Worm (Caenorhabditis elegans): Measurements from ENCODE around the gene srlf-37.
A peak's percentile ranks its signal among the peaks of the same experiment; 100 is the strongest.

Gene srlf-37

DNA sequence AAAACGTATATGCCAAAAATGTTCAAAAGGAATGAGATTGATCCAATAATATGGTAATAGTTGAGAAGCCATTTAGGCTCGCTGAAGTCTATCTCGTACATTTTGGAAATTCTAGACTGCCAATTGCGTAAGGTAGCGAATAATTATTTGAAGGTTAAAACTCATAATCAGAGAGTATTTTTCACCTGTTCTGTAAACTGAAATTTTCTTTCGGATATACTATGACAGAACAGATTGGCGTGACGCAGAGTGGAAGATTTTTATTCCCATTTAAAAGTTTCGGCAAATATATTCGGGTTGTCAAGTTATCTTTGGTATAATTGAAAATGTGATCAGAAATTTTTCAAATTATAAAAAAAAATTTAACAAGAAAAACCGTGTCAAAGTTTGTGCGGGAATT lies 35.9 kb downstream of the srlf-37 start, which contains the start of gene sri-72:
sri-72 (minus strand) TSS at position 101 of the 400 bp plus-strand sequence.
- no peak for TF ChIP-seq fkh-10 (GFP tag; optimal IDR thresholded peaks at IDR 0.05)
- no peak for TF ChIP-seq rbr-2 (tag; optimal IDR thresholded peaks at IDR 0.05)
- no peak for TF ChIP-seq ZK337.2 (GFP tag; IDR thresholded peaks at IDR 0.05)
- TF ChIP-seq unc-39 (tag; optimal IDR thresholded peaks at IDR 0.05), result no peak
- no peak for TF ChIP-seq unc-130 (GFP tag; optimal IDR thresholded peaks at IDR 0.05)

DNA sequence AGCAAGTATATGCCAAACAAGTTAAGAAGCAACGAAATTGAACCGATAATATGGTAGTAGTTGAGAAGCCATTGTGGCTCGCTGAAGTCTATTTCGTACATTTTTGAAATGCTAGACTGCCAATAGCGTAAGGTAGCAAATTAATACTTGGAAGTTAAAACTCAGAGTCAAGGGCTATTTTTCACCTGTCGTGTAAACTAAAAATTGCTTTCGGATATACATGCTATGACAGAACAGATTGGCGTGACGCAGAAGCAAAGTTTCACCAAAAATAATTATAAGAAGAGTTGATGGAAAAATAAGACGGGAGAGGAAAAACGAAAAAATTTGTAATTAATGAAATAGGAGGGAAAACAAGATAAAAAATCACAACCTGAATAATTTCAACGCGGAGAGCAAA lies 38.0 kb downstream of the srlf-37 start, which contains the start of gene sri-73:
sri-73 (minus strand) TSS at position 101 of the 400 bp plus-strand sequence.
- no peak for TF ChIP-seq zfp-2 (tag; optimal IDR thresholded peaks at IDR 0.05)
- TF ChIP-seq egl-43 (GFP tag; IDR thresholded peaks at IDR 0.05), result no peak
- no peak for TF ChIP-seq skn-1 (tag; optimal IDR thresholded peaks at IDR 0.05)
- TF ChIP-seq mxl-3 (GFP tag; optimal IDR thresholded peaks at IDR 0.05), result no peak
- TF ChIP-seq snpc-1.2 (GFP tag; IDR thresholded peaks at IDR 0.05), result no peak
- TF ChIP-seq mdt-29 (GFP tag; IDR thresholded peaks at IDR 0.05), result no peak
- no peak for TF ChIP-seq attf-4 (tag; optimal IDR thresholded peaks at IDR 0.05)
- TF ChIP-seq D1046.2 (GFP tag; IDR thresholded peaks at IDR 0.05), result no peak

DNA sequence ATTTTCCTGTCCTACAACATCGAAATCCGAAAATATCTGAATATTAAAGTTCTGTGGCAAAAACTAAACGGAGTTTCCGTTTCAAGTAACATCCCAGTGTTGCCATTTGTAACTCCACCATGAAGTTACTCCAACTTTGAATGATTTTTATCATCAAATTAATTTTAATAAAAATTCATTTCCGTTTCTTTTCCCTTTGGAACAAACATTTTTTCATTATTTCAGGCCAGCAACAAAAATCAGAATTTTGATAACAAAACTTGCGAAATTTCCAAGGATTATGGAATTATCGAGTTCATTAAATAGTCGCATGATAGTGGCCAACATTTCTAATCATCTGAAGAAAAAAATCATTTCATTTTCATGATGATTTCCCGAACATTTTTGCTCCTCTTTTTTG lies 41.2 kb downstream of the srlf-37 start, which contains the start of gene C14C6.2:
C14C6.2 (plus strand) TSS at position 301 of the 400 bp plus-strand sequence.
- TF ChIP-seq F49E8.2 (tag; optimal IDR thresholded peaks at IDR 0.05; ENCODE audit: borderline replicate concordance), result no peak
- TF ChIP-seq sdz-12 (GFP tag; optimal IDR thresholded peaks at IDR 0.05), result no peak
- TF ChIP-seq zip-11 (GFP tag; IDR thresholded peaks at IDR 0.05), result no peak
- no peak for TF ChIP-seq fos-1 (tag; optimal IDR thresholded peaks at IDR 0.05)
- no peak for TF ChIP-seq gei-8 (GFP tag; optimal IDR thresholded peaks at IDR 0.05)
- no peak for TF ChIP-seq dmd-8 (GFP tag; IDR thresholded peaks at IDR 0.05)
- no peak for TF ChIP-seq F10B5.3 (tag; optimal IDR thresholded peaks at IDR 0.05)
- no peak for TF ChIP-seq dmd-9 (GFP tag; IDR thresholded peaks at IDR 0.05)
- TF ChIP-seq daf-19 (GFP tag; conservative IDR thresholded peaks at IDR 0.05), result no peak
- TF ChIP-seq snpc-4 (tag; optimal IDR thresholded peaks at IDR 0.05), result no peak
- no peak for TF ChIP-seq nhr-111 (GFP tag; optimal IDR thresholded peaks at IDR 0.05)
- no peak for TF ChIP-seq Y5F2A.4 (GFP tag; optimal IDR thresholded peaks at IDR 0.05)
- TF ChIP-seq dpl-1 (GFP tag; optimal IDR thresholded peaks at IDR 0.05), result no peak
- no peak for TF ChIP-seq zip-2 (tag; optimal IDR thresholded peaks at IDR 0.05)
- TF ChIP-seq ceh-20 (GFP tag; IDR thresholded peaks at IDR 0.05), result no peak

DNA sequence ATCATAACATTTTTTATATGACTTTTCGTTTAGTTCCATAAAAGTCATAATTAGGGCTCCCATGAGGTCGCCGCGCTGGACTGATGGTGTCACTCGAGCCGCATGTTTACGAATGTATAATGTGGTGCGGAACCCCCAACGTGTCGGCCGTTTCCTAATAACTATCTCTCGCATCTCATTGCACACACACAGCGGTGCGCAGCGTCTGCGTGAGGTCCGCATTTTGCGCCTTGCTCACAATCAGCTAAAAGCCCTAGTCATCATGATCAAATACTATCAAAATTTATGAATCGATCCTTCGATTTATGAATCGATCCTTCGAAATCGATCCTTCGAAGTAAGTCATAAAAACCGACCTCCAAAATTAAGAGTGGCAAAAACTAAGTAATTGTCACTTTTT lies 44.1 kb downstream of the srlf-37 start, which contains the start of gene srx-7:
srx-7 (plus strand) TSS at position 256 of the 400 bp plus-strand sequence.
- TF ChIP-seq ceh-44 (GFP tag; IDR thresholded peaks at IDR 0.05) (peak; percentile 86), fos-1 (tag; optimal IDR thresholded peaks at IDR 0.05) (no peak)

DNA sequence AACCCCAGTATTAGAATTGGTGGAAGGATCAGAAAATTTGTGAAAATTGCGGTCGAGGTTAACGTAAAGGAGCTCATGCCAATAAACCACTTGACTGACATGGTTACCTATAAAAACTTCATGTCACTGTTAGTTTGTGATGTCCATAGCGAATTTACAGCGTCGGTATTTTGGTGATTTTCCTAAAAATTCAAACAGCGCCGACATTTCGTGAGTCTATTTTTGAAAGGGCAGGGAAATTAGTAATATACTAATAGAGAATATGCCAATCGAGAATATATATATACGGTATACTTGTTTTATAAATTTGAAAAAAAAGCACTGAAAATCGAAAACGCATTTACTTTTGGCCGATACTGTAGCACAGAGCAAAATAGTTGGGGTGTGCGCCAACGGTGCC lies 48.0 kb downstream of the srlf-37 start, which contains the start of gene srx-8:
srx-8 (minus strand) TSS at position 101 of the 400 bp plus-strand sequence.
- TF ChIP-seq unc-130 (GFP tag; optimal IDR thresholded peaks at IDR 0.05), result no peak
- no peak for TF ChIP-seq ceh-20 (GFP tag; IDR thresholded peaks at IDR 0.05)
- TF ChIP-seq lin-29 (GFP tag; IDR thresholded peaks at IDR 0.05), result no peak
- TF ChIP-seq F44E2.7 (GFP tag; IDR thresholded peaks at IDR 0.05), result no peak
- no peak for TF ChIP-seq aha-1 (tag)
- TF ChIP-seq snpc-1.2 (GFP tag; IDR thresholded peaks at IDR 0.05), result no peak
- no peak for TF ChIP-seq gei-8 (GFP tag; optimal IDR thresholded peaks at IDR 0.05)
- TF ChIP-seq ces-1 (GFP tag; optimal IDR thresholded peaks at IDR 0.05), result no peak
- no peak for TF ChIP-seq mes-2 (tag; optimal IDR thresholded peaks at IDR 0.05; ENCODE audit: poor library complexity, severe bottlenecking)
- no peak for TF ChIP-seq snpc-4 (tag; optimal IDR thresholded peaks at IDR 0.05)
